Worm (Caenorhabditis elegans): Measurements from ENCODE around the gene clec-149.

Gene clec-149

ce11 chrIII:843999-844398 lies 21.0 kb downstream of the clec-149 start:
- TF ChIP-seq hif-1 (tag; optimal IDR thresholded peaks at IDR 0.05), result no peak
- no peak for TF ChIP-seq daf-16 (GFP tag; optimal IDR thresholded peaks at IDR 0.05)
- TF ChIP-seq daf-16 (tag; optimal IDR thresholded peaks at IDR 0.05), result peak; percentile 68
- no peak for TF ChIP-seq dve-1 (tag; optimal IDR thresholded peaks at IDR 0.05; ENCODE audit: insufficient read depth)
- TF ChIP-seq unc-62 (GFP tag; optimal IDR thresholded peaks at IDR 0.05 in 1 of 2), result peak in 1 of 2 experiments; percentile 14
- TF ChIP-seq unc-62 (tag; optimal IDR thresholded peaks at IDR 0.05), result no peak
- TF ChIP-seq mes-2 (tag; optimal IDR thresholded peaks at IDR 0.05; ENCODE audit: poor library complexity, severe bottlenecking), result peak; percentile 27
- TF ChIP-seq nhr-48 (tag; optimal IDR thresholded peaks at IDR 0.05), result peak; percentile 18
- no peak for TF ChIP-seq lin-29 (GFP tag; IDR thresholded peaks at IDR 0.05)
- no peak for TF ChIP-seq Y5F2A.4 (GFP tag; optimal IDR thresholded peaks at IDR 0.05)
- no peak for TF ChIP-seq daf-19 (GFP tag; conservative IDR thresholded peaks at IDR 0.05)
- TF ChIP-seq lim-7 (GFP tag; IDR thresholded peaks at IDR 0.05), result no peak
- TF ChIP-seq hlh-11 (tag; optimal IDR thresholded peaks at IDR 0.05), result peak; percentile 65
- TF ChIP-seq lin-38 (GFP tag; IDR thresholded peaks at IDR 0.05), result peak; percentile 28; the same call in 1 of the 2 replicates
- peak; percentile 55 for TF ChIP-seq nhr-28 (tag; optimal IDR thresholded peaks at IDR 0.05)
- peak; percentile 54 for TF ChIP-seq hmg-1.1 (GFP tag; IDR thresholded peaks at IDR 0.05)
- TF ChIP-seq ceh-20 (GFP tag; IDR thresholded peaks at IDR 0.05), result 0 out of 2 replicates have a peak, but pooled peaks have one; percentile 35
- TF ChIP-seq dmd-6 (GFP tag; IDR thresholded peaks at IDR 0.05), result peak; percentile 53
- TF ChIP-seq mxl-3 (GFP tag; optimal IDR thresholded peaks at IDR 0.05), result peak; percentile 96
- peak; percentile 18 for TF ChIP-seq nhr-11 (tag; optimal IDR thresholded peaks at IDR 0.05)
- no peak for TF ChIP-seq F44E2.7 (GFP tag; IDR thresholded peaks at IDR 0.05)
- peak in 1 of 2 experiments; percentile 56 for TF ChIP-seq mdl-1 (tag; optimal IDR thresholded peaks at IDR 0.05)
- no peak for TF ChIP-seq attf-4 (tag; optimal IDR thresholded peaks at IDR 0.05)
- no peak for TF ChIP-seq egl-27 (tag; optimal IDR thresholded peaks at IDR 0.05)
- TF ChIP-seq daf-12 (tag; optimal IDR thresholded peaks at IDR 0.05), result no peak
- no peak for TF ChIP-seq nhr-111 (GFP tag; optimal IDR thresholded peaks at IDR 0.05)
- TF ChIP-seq mxl-2 (GFP tag; conservative IDR thresholded peaks at IDR 0.05), result peak; percentile 44; the same call in 1 of the 2 replicates
- no peak for TF ChIP-seq nhr-76 (tag; optimal IDR thresholded peaks at IDR 0.05)
- TF ChIP-seq spr-1 (tag; optimal IDR thresholded peaks at IDR 0.05), result no peak
- TF ChIP-seq mep-1 (tag; optimal IDR thresholded peaks at IDR 0.05), result peak; percentile 57
- TF ChIP-seq madf-9 (GFP tag; conservative IDR thresholded peaks at IDR 0.05), result peak; percentile 42; the same call in 1 of the 2 replicates
- TF ChIP-seq lsy-2 (tag; optimal IDR thresholded peaks at IDR 0.05), result peak in 1 of 2 experiments; percentile 28
- TF ChIP-seq dpl-1 (GFP tag; optimal IDR thresholded peaks at IDR 0.05), result peak; percentile 15
- peak; percentile 40 for TF ChIP-seq aha-1 (tag)
- TF ChIP-seq lin-1 (GFP tag; IDR thresholded peaks at IDR 0.05), result no peak
- TF ChIP-seq hlh-30 (tag; optimal IDR thresholded peaks at IDR 0.05; ENCODE audit: insufficient read depth), result peak; percentile 77
- no peak for TF ChIP-seq ceh-32 (tag; optimal IDR thresholded peaks at IDR 0.05; ENCODE audit: poor library complexity)
- no peak for TF ChIP-seq R02D3.7 (tag; optimal IDR thresholded peaks at IDR 0.05)

- TF ChIP-seq F37D6.2 (tag; optimal IDR thresholded peaks at IDR 0.05) (no peak), nhr-76 (tag; optimal IDR thresholded peaks at IDR 0.05) (no peak), fos-1 (tag; optimal IDR thresholded peaks at IDR 0.05) (no peak), fkh-10 (GFP tag; optimal IDR thresholded peaks at IDR 0.05) (no peak), F49E8.2 (tag; optimal IDR thresholded peaks at IDR 0.05; ENCODE audit: borderline replicate concordance) (no peak), nhr-41 (GFP tag; IDR thresholded peaks at IDR 0.05) (no peak), T20F7.1 (GFP tag; optimal IDR thresholded peaks at IDR 0.05) (no peak), daf-16 (GFP tag; optimal IDR thresholded peaks at IDR 0.05) (no peak), daf-16 (tag; optimal IDR thresholded peaks at IDR 0.05) (peak; percentile 17), unc-62 (GFP tag; optimal IDR thresholded peaks at IDR 0.05 in 1 of 2) (peak in 1 of 2 experiments; percentile 43), unc-62 (tag; optimal IDR thresholded peaks at IDR 0.05) (no peak)
These were observed 21.6 kb downstream of the clec-149 start for ce11 chrIII:844577-844976.
